Worm (Caenorhabditis elegans) whole organism, L3 larva: ENCODE results near the gene acl-2.

Experiments
- ceh-82 ChIP-seq: fragments of 150-350 bp; optimal IDR thresholded peaks from 2 replicates; lab custom pipeline; 2014; ENCODE audit warnings: missing biosample characterization, missing genetic modification characterization
- elt-1 ChIP-seq: fragments of 150-350 bp; optimal IDR thresholded peaks from 2 replicates; lab custom pipeline; 2014; ENCODE audit warnings: missing biosample characterization, missing genetic modification characterization
- jun-1 ChIP-seq: fragments of 150-350 bp; optimal IDR thresholded peaks from 2 replicates; lab custom pipeline; 2014; ENCODE audit warnings: missing biosample characterization, missing genetic modification reagents, missing genetic modification characterization
- nhr-11 ChIP-seq: fragments of 150-350 bp; optimal IDR thresholded peaks from 2 replicates; lab custom pipeline; 2014; ENCODE audit warnings: missing biosample characterization, missing genetic modification characterization
- skn-1 ChIP-seq: fragments of 150-350 bp; optimal IDR thresholded peaks from 2 replicates; lab custom pipeline; 2014; ENCODE audit warnings: missing biosample characterization, missing genetic modification characterization
- unc-39 ChIP-seq: sonication (generic microtip); optimal IDR thresholded peaks from 4 replicates; lab custom pipeline; 2017; ENCODE audit warnings: missing biosample characterization, missing genetic modification characterization
- unc-62 ChIP-seq: fragments of 150-350 bp; sonication (generic microtip); optimal IDR thresholded peaks from 4 replicates; lab custom pipeline; 2014; ENCODE audit warnings: missing biosample characterization, missing genetic modification reagents, missing genetic modification characterization

DNA sequence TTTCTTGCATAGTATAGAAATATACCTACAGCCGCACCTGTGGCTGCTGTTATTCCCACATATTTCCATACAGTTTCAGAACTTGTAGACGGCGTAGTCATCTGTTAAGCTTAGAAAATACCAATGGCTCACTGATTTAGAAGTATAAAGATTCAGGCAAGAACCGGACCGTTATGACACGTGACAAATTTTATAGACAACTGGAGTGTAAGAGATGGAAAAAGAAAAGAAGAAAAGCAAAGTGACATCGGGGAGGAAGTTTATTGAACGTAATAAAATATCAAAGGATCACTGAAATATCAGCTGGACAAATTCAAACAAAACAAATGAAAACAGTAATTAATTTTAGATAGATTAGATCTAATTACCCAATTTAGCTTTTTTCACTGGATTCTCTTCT lies 44.7 kb downstream of the acl-2 start, which contains the start of gene rmd-2:
- TF ChIP-seq nhr-11 (tag; lab: Kevin White, UChicago) = no peak
- no peak for TF ChIP-seq unc-62 (GFP tag; lab: Kevin White, UChicago)
- no peak for TF ChIP-seq ceh-82 (tag; lab: Kevin White, UChicago)
- no peak for TF ChIP-seq skn-1
- TF ChIP-seq jun-1 (tag; lab: Kevin White, UChicago) = no peak
- TF ChIP-seq elt-1 (tag; lab: Kevin White, UChicago) = no peak
- no peak for TF ChIP-seq unc-39 (tag; lab: Kevin White, UChicago)
